Worm (Caenorhabditis elegans) whole organism, L4 larva: Measurements from ENCODE around the gene chin-1.
A peak's percentile ranks its signal among the peaks of the same experiment; 100 is the strongest.

ENCODE experiments used
- F49E8.2 ChIP-seq: sonication (generic microtip); optimal IDR thresholded peaks from 2 replicates; lab custom pipeline; 2016; ENCODE audit warnings: missing compliant biosample characterization, mild to moderate bottlenecking, missing genetic modification characterization, borderline replicate concordance
- ceh-82 ChIP-seq: sonication (generic microtip); optimal IDR thresholded peaks from 2 replicates; lab custom pipeline; 2017; ENCODE audit warnings: missing biosample characterization, missing genetic modification characterization
- egl-27 ChIP-seq: sonication (generic microtip); optimal IDR thresholded peaks from 3 replicates; lab custom pipeline; 2017; ENCODE audit warnings: missing biosample characterization, missing genetic modification reagents, missing genetic modification characterization
- skn-1 ChIP-seq: fragments of 150-350 bp; optimal IDR thresholded peaks from 2 replicates; lab custom pipeline; 2014; ENCODE audit warnings: missing biosample characterization, missing genetic modification characterization
- spr-1 ChIP-seq: sonication (generic microtip); optimal IDR thresholded peaks from 2 replicates; lab custom pipeline; 2016; ENCODE audit warnings: mild to moderate bottlenecking, missing genetic modification characterization, missing compliant biosample characterization

ce11 chrIII:1080536-1080935, 43.5 kb upstream of the chin-1 start, which contains the start of the genes rab-18 and kbp-4:
- no peak for TF ChIP-seq egl-27
- no peak for TF ChIP-seq ceh-82
- TF ChIP-seq spr-1 (tag; lab: Kevin White, UChicago) = peak; percentile 76
- TF ChIP-seq skn-1 (tag; lab: Kevin White, UChicago) = no peak
- TF ChIP-seq F49E8.2 = peak; percentile 79
